Fruit fly (Drosophila melanogaster) whole organism, adult: ENCODE measurements around the gene CG6126.

ENCODE experiments used
- CG1620 ChIP-seq: fragments of 200-800 bp; sonication (Bioruptor generic); optimal IDR thresholded peaks from 2 replicates; lab custom pipeline; 2016; ENCODE audit warnings: missing biosample characterization, missing genetic modification characterization
- CG7045 ChIP-seq: fragments of 200-800 bp; sonication (Bioruptor generic); optimal IDR thresholded peaks from 2 replicates; lab custom pipeline; 2017; ENCODE audit warnings: missing biosample characterization, mild to moderate bottlenecking, missing genetic modification characterization
- CG7101 ChIP-seq: fragments of 200-800 bp; sonication (Bioruptor generic); optimal IDR thresholded peaks from 2 replicates; lab custom pipeline; 2018; ENCODE audit warnings: missing biosample characterization, mild to moderate bottlenecking, missing genetic modification characterization, moderate library complexity
- kay ChIP-seq: fragments of 200-800 bp; sonication (Bioruptor generic); peaks from one replicate; lab custom pipeline; 2016; ENCODE audit warnings: missing biosample characterization, missing genetic modification characterization, borderline replicate concordance
- ovo ChIP-seq: fragments of 200-800 bp; sonication (Bioruptor generic); optimal IDR thresholded peaks from 2 replicates; lab custom pipeline; 2016; ENCODE audit warnings: missing biosample characterization, missing genetic modification characterization

DNA sequence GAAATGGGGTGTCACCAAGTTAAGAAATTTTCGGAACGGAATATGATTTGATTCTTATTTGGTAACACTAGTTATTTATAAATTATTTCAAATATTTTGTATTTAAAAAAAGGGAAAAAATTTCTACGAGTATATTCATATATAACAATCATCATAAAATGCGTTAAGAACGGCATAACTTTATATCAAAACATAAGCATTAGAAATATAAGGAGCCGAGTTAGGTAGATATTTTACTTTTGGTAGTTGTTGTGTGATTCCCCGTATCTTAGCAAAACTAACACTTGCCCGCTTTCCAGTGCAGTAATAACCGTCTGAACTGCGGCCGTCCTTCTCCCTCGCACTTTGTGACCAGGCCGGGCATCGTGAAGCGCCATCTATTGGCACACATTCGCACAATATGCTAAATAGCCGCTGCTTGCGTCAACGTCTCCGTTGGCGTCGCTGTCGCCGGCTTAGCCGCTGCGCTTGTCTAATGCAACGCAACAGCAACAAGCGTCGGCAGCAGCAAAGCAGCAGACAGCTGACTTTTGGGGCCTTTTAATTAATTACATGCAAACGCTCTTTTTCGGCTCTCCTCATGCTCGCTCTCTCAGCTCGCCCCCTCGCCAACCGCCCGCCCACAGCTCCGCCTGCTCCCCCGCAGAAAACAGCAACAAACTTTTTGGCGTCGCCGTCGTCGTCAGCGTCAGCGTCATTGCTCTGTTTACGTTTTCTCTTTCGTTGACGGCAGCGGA lies 41.5 kb upstream of the CG6126 start:
- TF ChIP-seq CG7045 (GFP tag; lab: Kevin White, UChicago) = no peak
- TF ChIP-seq kay (GFP tag; lab: Kevin White, UChicago) = no peak
- no peak for TF ChIP-seq ovo
- no peak for TF ChIP-seq CG1620 (GFP tag; lab: Kevin White, UChicago)
- no peak for TF ChIP-seq CG7101 (tag; lab: Kevin White, UChicago)
